Fruit fly (Drosophila melanogaster): ENCODE data around the gene bab2.

DNA sequence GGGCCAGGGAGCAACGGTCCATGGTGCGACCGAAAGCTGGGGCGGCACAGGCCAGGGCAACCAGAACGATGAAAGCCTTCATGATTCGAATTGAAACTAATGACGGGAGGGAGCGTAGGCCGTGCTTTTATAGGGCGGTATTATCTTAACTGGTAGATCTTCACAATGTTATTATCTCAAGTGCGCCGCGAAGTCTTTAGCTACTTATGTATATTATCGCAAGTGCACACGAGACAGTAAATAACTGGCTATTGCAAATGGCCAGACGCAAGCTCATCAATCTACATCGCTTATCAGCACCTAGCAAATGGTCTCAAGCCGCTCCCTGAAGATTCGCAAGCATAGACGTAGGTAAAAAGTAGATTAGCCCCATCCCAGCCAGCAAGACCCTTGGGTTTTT is 34.0 kb upstream of the bab2 start, which contains the start of gene LysD:
- TF ChIP-seq D1 (tag; optimal IDR thresholded peaks at IDR 0.05): no peak
- TF ChIP-seq CG8301 (tag; optimal IDR thresholded peaks at IDR 0.05): no peak
- no peak for TF ChIP-seq CG13204 (GFP tag; optimal IDR thresholded peaks at IDR 0.05)
- TF ChIP-seq CG17806 (tag; optimal IDR thresholded peaks at IDR 0.05): no peak
- TF ChIP-seq Pif1B (GFP tag; optimal IDR thresholded peaks at IDR 0.05): no peak
- TF ChIP-seq Pif1A (GFP tag; optimal IDR thresholded peaks at IDR 0.05): no peak
- TF ChIP-seq rn (GFP tag; IDR thresholded peaks at IDR 0.05): no peak

Measured in whole organism, pupa.